In the genomic region with DNA sequence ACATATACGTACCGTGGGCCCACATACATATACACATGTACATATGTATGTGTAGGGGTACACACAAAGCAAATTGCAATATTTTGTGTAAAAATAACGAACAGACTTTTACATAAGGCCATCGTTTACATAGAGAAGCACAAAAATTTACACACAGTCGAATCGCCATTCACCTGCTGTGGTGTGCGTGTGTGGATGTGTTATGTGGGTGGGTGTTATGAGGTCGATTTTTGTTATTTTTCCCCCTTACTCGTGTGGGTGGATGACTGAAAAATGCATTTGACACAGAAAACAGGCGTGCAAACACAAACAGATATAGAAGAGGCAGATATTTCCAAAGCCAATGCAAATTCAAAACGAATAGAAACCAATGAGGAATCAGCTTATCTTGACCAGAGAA, we compare ENCODE assay signal across 2 fruit fly cellular contexts.
TF ChIP-seq lines count a peak whose summit lies in the region.

No protein-coding gene starts in this region.

- no peak for TF ChIP-seq CTCF in whole organism, embryonic (GFP tag; optimal IDR thresholded peaks at IDR 0.05; lab: Kevin White, UChicago)

TF ChIP-seq in whole organism, adult, 20 proteins besides CTCF, POLR2A, EP300 and RAD21:
- TF ChIP-seq pad (GFP tag; optimal IDR thresholded peaks at IDR 0.05; lab: Kevin White, UChicago) (peak; percentile 4), kay (GFP tag; lab: Kevin White, UChicago; ENCODE audit: borderline replicate concordance) (peak; percentile 65), CG33017 (tag; optimal IDR thresholded peaks at IDR 0.05; lab: Kevin White, UChicago) (no peak)

TF ChIP-seq in whole organism, embryonic, 481 proteins besides CTCF, POLR2A, EP300 and RAD21:
- TF ChIP-seq Pdp1 (GFP tag; optimal IDR thresholded peaks at IDR 0.05; lab: Kevin White, UChicago): peak in 1 of 2 experiments; percentile 8
- no peak for TF ChIP-seq Neu2 (GFP tag; optimal IDR thresholded peaks at IDR 0.05; lab: Kevin White, UChicago; ENCODE audit: borderline replicate concordance)
- peak; percentile 95 for TF ChIP-seq sr (GFP tag; IDR thresholded peaks at IDR 0.05; lab: Robert Waterston, UW)
- TF ChIP-seq Hr51 (GFP tag; optimal IDR thresholded peaks at IDR 0.05; lab: Kevin White, UChicago): no peak
- no peak for TF ChIP-seq CG15514 (GFP tag; optimal IDR thresholded peaks at IDR 0.05; lab: Kevin White, UChicago)
- TF ChIP-seq cg (GFP tag; optimal IDR thresholded peaks at IDR 0.05; lab: Kevin White, UChicago): peak; percentile 25
- no peak for TF ChIP-seq br (optimal IDR thresholded peaks at IDR 0.05; lab: Kevin White, UChicago)
- no peak for TF ChIP-seq gem (tag; optimal IDR thresholded peaks at IDR 0.05; lab: Kevin White, UChicago)
- no peak for TF ChIP-seq ems (GFP tag; optimal IDR thresholded peaks at IDR 0.05; lab: Kevin White, UChicago)
- TF ChIP-seq CG3847 (GFP tag; IDR thresholded peaks at IDR 0.05; lab: Robert Waterston, UW): 0 out of 2 replicates have a peak, but pooled peaks have one; percentile 8
- 0 out of 4 replicates have a peak, but pooled peaks have one; percentile 13 for TF ChIP-seq chinmo (GFP tag; IDR thresholded peaks at IDR 0.05; lab: Robert Waterston, UW; ENCODE audit: partially characterized antibody)
- TF ChIP-seq Med (GFP tag; lab: Kevin White, UChicago): peak; percentile 48

Comparison
In these comparisons a context has a peak if more than half of its experiments do, and no peak if none do; other contexts are left out.
1. Of the 1 proteins assayed by ChIP-seq in both whole organism, embryonic and whole organism, adult: peak only in whole organism, embryonic: none; only in whole organism, adult: kay; in both: none; in neither: 0.